Fruit fly (Drosophila melanogaster): ENCODE data around the gene CAH16.

- TF ChIP-seq Hr78 (GFP tag; optimal IDR thresholded peaks at IDR 0.05) (no peak), dsf (GFP tag; optimal IDR thresholded peaks at IDR 0.05; ENCODE audit: borderline replicate concordance) (no peak), Myc (optimal IDR thresholded peaks at IDR 0.05) (peak; percentile 71), ey (GFP tag; optimal IDR thresholded peaks at IDR 0.05) (peak; percentile 19), br (GFP tag; optimal IDR thresholded peaks at IDR 0.05) (no peak), psq (GFP tag; optimal IDR thresholded peaks at IDR 0.05) (no peak), Mio (GFP tag; optimal IDR thresholded peaks at IDR 0.05) (no peak), OdsH (GFP tag; optimal IDR thresholded peaks at IDR 0.05) (no peak), Vsx2 (GFP tag; optimal IDR thresholded peaks at IDR 0.05; ENCODE audit: partially characterized antibody) (no peak), usp (GFP tag; optimal IDR thresholded peaks at IDR 0.05) (no peak), h (GFP tag; optimal IDR thresholded peaks at IDR 0.05) (no peak), sage (GFP tag; optimal IDR thresholded peaks at IDR 0.05) (no peak), Abd-B (GFP tag; optimal IDR thresholded peaks at IDR 0.05) (no peak), foxo (GFP tag; optimal IDR thresholded peaks at IDR 0.05) (peak in 1 of 2 experiments; percentile 5)
Observed at dm6 chr3R:31220456-31221336, 39.4 kb upstream of the CAH16 start, which contains the start of gene CG12054.
